Worm (Caenorhabditis elegans): ENCODE data around the gene C07E3.4.

C07E3.4 gene

ce11 chrII:10390250-10390821, 29.7 kb downstream of the C07E3.4 start:
- no peak for TF ChIP-seq elt-3 (tag; optimal IDR thresholded peaks at IDR 0.05)
- TF ChIP-seq lin-11 (tag; optimal IDR thresholded peaks at IDR 0.05): no peak
- no peak for TF ChIP-seq skn-1 (tag; optimal IDR thresholded peaks at IDR 0.05)
- peak; percentile 85 for TF ChIP-seq sma-3 (GFP tag; optimal IDR thresholded peaks at IDR 0.05)
- TF ChIP-seq elt-1 (tag; optimal IDR thresholded peaks at IDR 0.05): no peak
- peak; percentile 35 for TF ChIP-seq nhr-6 (tag; optimal IDR thresholded peaks at IDR 0.05)
- no peak for TF ChIP-seq mbf-1 (tag; optimal IDR thresholded peaks at IDR 0.05)
- TF ChIP-seq nhr-129 (tag; optimal IDR thresholded peaks at IDR 0.05): peak; percentile 90
- no peak for TF ChIP-seq ceh-82 (tag; optimal IDR thresholded peaks at IDR 0.05)
- peak; percentile 72 for TF ChIP-seq ztf-4 (tag; optimal IDR thresholded peaks at IDR 0.05)
- no peak for TF ChIP-seq ceh-16 (tag; optimal IDR thresholded peaks at IDR 0.05)
- TF ChIP-seq nhr-21 (tag; optimal IDR thresholded peaks at IDR 0.05): peak; percentile 84
- peak; percentile 29 for TF ChIP-seq blmp-1 (tag; optimal IDR thresholded peaks at IDR 0.05; ENCODE audit: insufficient read depth)
- no peak for TF ChIP-seq peb-1 (tag; optimal IDR thresholded peaks at IDR 0.05)
- TF ChIP-seq C34F6.9 (tag; optimal IDR thresholded peaks at IDR 0.05): peak; percentile 58
- peak in 1 of 2 experiments; percentile 47 for TF ChIP-seq mdl-1 (tag; optimal IDR thresholded peaks at IDR 0.05)
- TF ChIP-seq mab-5 (tag; optimal IDR thresholded peaks at IDR 0.05): no peak
- no peak for TF ChIP-seq alr-1 (tag; optimal IDR thresholded peaks at IDR 0.05)
- no peak for TF ChIP-seq snpc-4 (tag; optimal IDR thresholded peaks at IDR 0.05)
- TF ChIP-seq lsy-2 (tag; optimal IDR thresholded peaks at IDR 0.05): peak in 1 of 2 experiments; percentile 61
- peak; percentile 83 for TF ChIP-seq nhr-25 (tag; optimal IDR thresholded peaks at IDR 0.05)
- TF ChIP-seq aly-2 (tag; optimal IDR thresholded peaks at IDR 0.05): no peak
- peak; percentile 2 for TF ChIP-seq nhr-10 (tag; optimal IDR thresholded peaks at IDR 0.05)
- TF ChIP-seq fos-1 (tag; optimal IDR thresholded peaks at IDR 0.05): peak; percentile 34
- TF ChIP-seq R02D3.7 (tag; optimal IDR thresholded peaks at IDR 0.05): no peak
- TF ChIP-seq ztf-11 (tag; optimal IDR thresholded peaks at IDR 0.05): no peak
- no peak for TF ChIP-seq ztf-1 (GFP tag; conservative IDR thresholded peaks at IDR 0.05)
- peak; percentile 66 for TF ChIP-seq crh-2 (tag; optimal IDR thresholded peaks at IDR 0.05)
- peak; percentile 13 for TF ChIP-seq lin-13 (GFP tag; optimal IDR thresholded peaks at IDR 0.05)
- TF ChIP-seq ama-1 (optimal IDR thresholded peaks at IDR 0.05): no peak
- no peak for TF ChIP-seq nhr-237 (tag; optimal IDR thresholded peaks at IDR 0.05)
- TF ChIP-seq lin-39 (tag; optimal IDR thresholded peaks at IDR 0.05): no peak
- peak; percentile 17 for TF ChIP-seq sem-4 (tag; optimal IDR thresholded peaks at IDR 0.05)
- no peak for TF ChIP-seq nhr-12 (tag; optimal IDR thresholded peaks at IDR 0.05)
- no peak for TF ChIP-seq nhr-77 (tag; optimal IDR thresholded peaks at IDR 0.05)
- peak; percentile 91 for TF ChIP-seq sma-9 (GFP tag; optimal IDR thresholded peaks at IDR 0.05)
- TF ChIP-seq sma-9 (tag; optimal IDR thresholded peaks at IDR 0.05): no peak
- TF ChIP-seq unc-62 (GFP tag; optimal IDR thresholded peaks at IDR 0.05): no peak
- no peak for TF ChIP-seq unc-39 (tag; optimal IDR thresholded peaks at IDR 0.05)
- TF ChIP-seq nhr-11 (tag; optimal IDR thresholded peaks at IDR 0.05): no peak
- TF ChIP-seq F13H6.1 (tag; optimal IDR thresholded peaks at IDR 0.05): peak; percentile 51
- TF ChIP-seq Y55F3AM.14 (GFP tag; optimal IDR thresholded peaks at IDR 0.05): peak; percentile 52
- TF ChIP-seq egl-27 (tag; optimal IDR thresholded peaks at IDR 0.05): no peak
- TF ChIP-seq zag-1 (tag; optimal IDR thresholded peaks at IDR 0.05): no peak
- TF ChIP-seq unc-55 (GFP tag; optimal IDR thresholded peaks at IDR 0.05): no peak
- peak; percentile 16 for TF ChIP-seq gmeb-1 (tag; optimal IDR thresholded peaks at IDR 0.05)
- no peak for TF ChIP-seq nhr-23 (tag; optimal IDR thresholded peaks at IDR 0.05)
- no peak for TF ChIP-seq dmd-4 (tag; optimal IDR thresholded peaks at IDR 0.05)
- no peak for TF ChIP-seq ZK546.5 (tag; optimal IDR thresholded peaks at IDR 0.05)
